Worm (Caenorhabditis elegans) whole organism, late embryonic: ENCODE results near the gene F52E1.5.

ENCODE experiments used
- ceh-24 ChIP-seq: sonication (generic microtip); optimal IDR thresholded peaks from 2 replicates; lab custom pipeline; 2016; ENCODE audit warnings: mild to moderate bottlenecking, missing genetic modification characterization, missing compliant biosample characterization
- ceh-34 ChIP-seq: sonication (generic microtip); optimal IDR thresholded peaks from 2 replicates; lab custom pipeline; 2016; ENCODE audit warnings: mild to moderate bottlenecking, missing genetic modification characterization, missing compliant biosample characterization
- lin-11 ChIP-seq: fragments of 200-800 bp; sonication (Bioruptor generic); optimal IDR thresholded peaks from 2 replicates; lab custom pipeline; 2018; ENCODE audit warnings: mild to moderate bottlenecking, missing genetic modification characterization, missing compliant biosample characterization
- madf-2 ChIP-seq: sonication (generic microtip); optimal IDR thresholded peaks from 2 replicates; lab custom pipeline; 2017; ENCODE audit warnings: missing genetic modification characterization, missing compliant biosample characterization
- nhr-11 ChIP-seq: fragments of 150-350 bp; optimal IDR thresholded peaks from 2 replicates; lab custom pipeline; 2014; ENCODE audit warnings: missing biosample characterization, missing genetic modification characterization
- sox-4 ChIP-seq: sonication (generic microtip); optimal IDR thresholded peaks from 2 replicates; lab custom pipeline; 2017; ENCODE audit warnings: mild to moderate bottlenecking, missing genetic modification characterization, inconsistent platforms, missing compliant biosample characterization
- ztf-16 ChIP-seq: sonication (generic microtip); optimal IDR thresholded peaks from 2 replicates; lab custom pipeline; 2017; ENCODE audit warnings: missing genetic modification characterization, missing compliant biosample characterization

DNA sequence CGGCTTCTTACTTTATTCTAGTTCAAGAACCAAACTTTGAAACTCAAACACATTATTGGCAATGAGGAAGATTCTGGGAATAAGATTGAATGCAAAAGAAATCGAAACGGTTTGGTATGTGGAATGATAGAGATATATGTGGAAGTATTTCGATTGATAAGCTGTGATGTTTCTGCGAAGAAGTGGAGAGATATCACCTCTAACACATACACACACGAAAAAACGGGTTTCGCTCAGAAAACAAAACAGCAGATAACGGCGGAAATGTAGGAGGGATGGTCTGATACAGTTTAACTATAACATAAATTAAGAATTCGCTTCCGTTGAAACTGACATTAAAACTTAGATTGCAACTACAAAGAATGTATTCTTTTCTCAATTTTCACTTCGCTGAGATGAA lies 22.0 kb downstream of the F52E1.5 start:
- TF ChIP-seq lin-11 (tag; lab: Kevin White, UChicago) (no peak), sox-4 (tag; lab: Kevin White, UChicago) (no peak), ztf-16 (tag; lab: Kevin White, UChicago) (no peak), ceh-24 (tag; lab: Kevin White, UChicago) (no peak), madf-2 (tag; lab: Kevin White, UChicago) (no peak), nhr-11 (tag; lab: Kevin White, UChicago) (no peak), ceh-34 (no peak)
